Worm (Caenorhabditis elegans): Measurements from ENCODE around the gene ilys-5.

- TF ChIP-seq W03F9.2 (tag; optimal IDR thresholded peaks at IDR 0.05) (no peak), dao-5 (tag; optimal IDR thresholded peaks at IDR 0.05) (no peak), him-1 (tag; optimal IDR thresholded peaks at IDR 0.05) (no peak)
Observed at ce11 chrX:6511985-6512384, 24.7 kb downstream of the ilys-5 start, which contains the start of gene ttr-35.

Measured in whole organism, L4/young adult.